Fruit fly (Drosophila melanogaster) whole organism, larva: ENCODE measurements around the gene TkR99D.
"Not testable (repeated sequence)": the region's sequence is repeated elsewhere in the genome, so short reads cannot be mapped to it uniquely, and the experiment has no call there.

ENCODE experiments used
- noc ChIP-seq: fragments of 200-800 bp; sonication (Bioruptor generic); optimal IDR thresholded peaks from 3 replicates; lab custom pipeline; 2019; ENCODE audit warnings: missing biosample characterization, mild to moderate bottlenecking, missing genetic modification characterization, moderate library complexity

Gene TkR99D

dm6 chr3R:29983886-29984285, 14.6 kb upstream of the TkR99D start:
- TF ChIP-seq noc = no peak

DNA sequence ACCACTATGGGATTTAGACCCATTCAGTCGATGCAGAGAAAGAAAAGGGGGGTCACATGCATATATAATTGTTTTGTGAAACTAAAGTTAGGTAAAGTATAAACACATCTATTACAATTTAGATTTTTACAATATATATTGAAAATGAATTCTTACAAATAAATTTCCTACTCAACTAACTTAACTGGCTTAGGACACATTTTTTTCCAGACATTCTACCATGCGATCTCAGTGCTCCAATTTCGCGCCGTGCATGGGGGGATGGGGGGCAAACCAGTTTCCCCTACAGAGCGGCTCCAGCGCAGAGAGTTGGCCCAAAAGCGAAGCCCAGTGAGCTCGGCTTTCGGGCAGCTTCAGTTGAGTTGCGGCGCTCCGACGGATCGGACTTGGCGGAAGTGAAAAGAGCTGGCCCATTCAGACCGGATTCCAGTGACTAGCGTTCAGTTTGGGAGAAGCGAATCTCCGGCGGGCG, 13.9 kb upstream of the TkR99D start, which contains the start of gene CG7896:
TSS of gene CG7896 (plus strand) at position 354 of the 472 bp plus-strand sequence.
- TF ChIP-seq noc = peak; percentile 75

dm6 chr3R:29982027-29982426, 12.8 kb upstream of the TkR99D start:
- TF ChIP-seq noc = no peak

DNA sequence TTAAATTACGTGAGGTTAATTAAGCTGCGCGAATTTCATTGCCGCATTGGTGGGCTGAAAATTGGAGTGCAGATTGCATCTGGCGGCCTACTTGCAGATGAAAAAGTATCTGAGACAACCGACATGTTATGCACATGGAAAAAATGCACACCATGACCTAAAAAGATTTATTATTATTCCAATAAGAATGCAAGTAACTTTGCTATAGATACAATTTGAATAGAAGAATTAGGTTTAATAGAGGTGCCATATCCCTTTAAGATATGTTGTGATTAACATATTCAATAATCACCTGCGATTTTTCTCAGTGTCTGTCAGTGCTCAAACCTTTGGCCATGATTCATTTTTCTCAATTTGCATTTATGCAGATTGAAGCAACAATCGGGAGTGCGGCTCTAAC, 12.2 kb upstream of the TkR99D start:
- TF ChIP-seq noc = no peak

DNA sequence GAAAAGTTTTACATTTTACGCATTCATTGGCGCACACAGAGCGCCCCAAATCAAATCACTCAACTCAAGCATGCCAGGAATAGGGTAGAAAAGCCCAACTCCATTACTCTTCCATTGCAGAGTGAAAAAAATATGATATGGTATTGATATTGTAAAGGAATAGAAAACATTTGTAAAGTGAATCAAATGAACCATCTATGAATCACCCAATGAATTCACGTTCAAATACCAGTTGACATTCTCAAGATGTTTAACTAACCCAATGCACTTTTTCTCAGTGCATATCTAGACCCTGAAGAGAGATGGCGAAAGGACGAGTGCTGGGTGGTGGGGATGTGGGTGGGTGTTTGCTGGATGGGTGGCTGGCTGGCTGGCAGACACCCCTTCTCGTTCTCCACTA, 9.3 kb upstream of the TkR99D start:
- TF ChIP-seq noc = no peak

dm6 chr3R:29963102-29963501, 6.1 kb downstream of the TkR99D start:
- TF ChIP-seq noc = no peak

- TF ChIP-seq noc = no peak
Measured at dm6 chr3R:29959329-29959728, 9.9 kb downstream of the TkR99D start.

DNA sequence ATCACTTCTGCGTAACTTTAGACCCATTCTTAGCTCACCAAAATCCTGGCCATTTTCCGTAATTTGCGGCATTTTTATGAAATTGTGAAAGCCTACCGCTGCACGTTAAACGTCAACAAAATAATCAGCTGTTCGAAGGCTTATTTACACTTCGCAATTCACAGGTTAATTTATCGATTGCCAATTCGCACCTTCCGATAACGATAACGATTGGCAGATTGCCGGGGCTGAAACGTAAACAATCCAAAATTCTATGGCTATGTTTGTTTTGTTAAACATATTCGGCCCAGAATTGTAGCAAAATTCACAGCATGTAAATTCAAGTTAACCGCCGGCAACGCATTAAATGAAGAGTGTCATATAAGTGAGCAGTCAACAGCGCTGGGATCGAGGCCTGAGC, 33.5 kb downstream of the TkR99D start, which contains the start of the genes eIF2Balpha and Vps13B:
TSS of gene eIF2Balpha (minus strand) at position 133 of the 400 bp plus-strand sequence.
TSS of gene Vps13B (plus strand) at position 223 of the 400 bp plus-strand sequence.
- no peak for TF ChIP-seq noc

DNA sequence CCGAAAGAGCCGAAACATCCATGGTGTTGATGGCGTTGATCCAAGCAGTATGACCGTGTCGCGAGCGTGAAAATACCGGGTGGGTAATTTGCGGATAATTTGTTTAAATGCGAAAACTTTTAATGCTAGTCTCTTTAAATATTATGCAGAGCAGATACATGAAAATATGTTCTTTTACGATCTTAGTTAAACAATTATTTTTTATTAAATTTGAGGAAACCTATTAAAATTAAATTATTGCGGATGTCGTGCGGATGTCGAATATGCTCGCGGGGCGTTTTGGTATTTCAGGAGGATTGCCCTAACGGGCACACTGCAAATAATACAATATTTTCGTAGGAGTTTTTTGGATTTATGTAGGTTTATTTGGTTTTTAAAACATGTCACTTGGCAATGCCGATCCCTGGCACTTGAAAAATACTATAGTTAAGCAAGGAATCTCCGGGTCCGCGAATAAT, 36.2 kb downstream of the TkR99D start, which contains the start of the genes Cog7, CG42557 and CG42558:
TSS of gene Cog7 (minus strand) at position 51 of the 458 bp plus-strand sequence.
TSS of gene CG42557 (plus strand) at position 281 of the 458 bp plus-strand sequence.
TSS of gene CG42558 (plus strand) at position 281 of the 458 bp plus-strand sequence.
- TF ChIP-seq noc = no peak

DNA sequence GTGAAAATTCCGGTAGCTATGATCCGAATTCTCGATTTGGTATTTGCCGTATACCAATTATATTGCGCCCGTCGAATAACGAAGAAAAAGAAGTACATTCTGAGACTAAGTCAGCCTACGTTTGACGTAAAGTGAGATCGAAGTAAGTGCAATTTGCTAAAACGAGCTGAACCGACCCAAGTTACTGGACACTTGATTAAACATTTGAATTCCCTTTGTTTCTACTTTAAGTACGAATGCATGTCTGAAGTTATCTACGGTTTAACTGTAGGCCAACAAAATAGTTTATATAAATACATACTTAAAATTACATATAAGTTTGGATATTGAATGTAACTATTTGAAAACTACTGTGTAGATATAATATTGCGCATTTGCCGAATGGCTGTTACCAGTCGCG, 39.0 kb downstream of the TkR99D start, which contains the start of gene alpha-Man-Ic:
TSS of gene alpha-Man-Ic (minus strand) at position 101 of the 400 bp plus-strand sequence.
- TF ChIP-seq noc = no peak

dm6 chr3R:29926955-29927354, 42.3 kb downstream of the TkR99D start, which contains the start of gene CG15522:
Gene CG15522 (plus strand): TSS chr3R:29927255.
- TF ChIP-seq noc = no peak

- TF ChIP-seq noc = peak; percentile 42
Measured at dm6 chr3R:29926089-29926488, 43.2 kb downstream of the TkR99D start, which contains the start of gene Jon99Ci. Gene Jon99Ci (minus strand): TSS chr3R:29926189.

- peak; percentile 87 for TF ChIP-seq noc
Measured at dm6 chr3R:29924515-29924914, 44.7 kb downstream of the TkR99D start, which contains the start of gene Jon99Cii. Gene Jon99Cii (minus strand): TSS chr3R:29924615.

DNA sequence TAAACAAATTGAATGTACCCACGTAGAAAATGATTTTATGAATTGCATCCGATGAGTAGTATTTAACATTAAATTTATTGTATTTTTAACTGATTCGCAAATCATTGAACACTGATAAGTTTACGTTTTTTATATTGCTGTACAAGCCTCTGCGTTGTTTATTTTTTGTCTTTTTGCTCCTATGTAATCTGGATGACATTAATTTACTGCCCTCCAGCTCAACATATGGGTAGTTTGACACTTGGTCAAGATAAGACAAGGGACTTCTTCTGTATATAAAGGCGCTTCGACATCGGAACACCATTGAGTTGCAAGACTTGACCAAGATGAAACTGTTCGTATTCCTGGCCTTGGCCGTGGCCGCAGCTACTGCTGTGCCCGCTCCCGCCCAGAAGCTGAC, 47.3 kb downstream of the TkR99D start, which contains the start of gene Jon99Ciii:
TSS of gene Jon99Ciii (plus strand) at position 301 of the 400 bp plus-strand sequence.
- TF ChIP-seq noc = not testable (repeated sequence)

dm6 chr3R:29920189-29920588, 49.1 kb downstream of the TkR99D start, which contains the start of gene trp:
Gene trp (minus strand): TSS chr3R:29920289.
- TF ChIP-seq noc = no peak

- TF ChIP-seq noc = no peak
Measured at dm6 chr3R:29914246-29914645, 55.0 kb downstream of the TkR99D start, which contains the start of gene Capa. Gene Capa (minus strand): TSS chr3R:29914346.

DNA sequence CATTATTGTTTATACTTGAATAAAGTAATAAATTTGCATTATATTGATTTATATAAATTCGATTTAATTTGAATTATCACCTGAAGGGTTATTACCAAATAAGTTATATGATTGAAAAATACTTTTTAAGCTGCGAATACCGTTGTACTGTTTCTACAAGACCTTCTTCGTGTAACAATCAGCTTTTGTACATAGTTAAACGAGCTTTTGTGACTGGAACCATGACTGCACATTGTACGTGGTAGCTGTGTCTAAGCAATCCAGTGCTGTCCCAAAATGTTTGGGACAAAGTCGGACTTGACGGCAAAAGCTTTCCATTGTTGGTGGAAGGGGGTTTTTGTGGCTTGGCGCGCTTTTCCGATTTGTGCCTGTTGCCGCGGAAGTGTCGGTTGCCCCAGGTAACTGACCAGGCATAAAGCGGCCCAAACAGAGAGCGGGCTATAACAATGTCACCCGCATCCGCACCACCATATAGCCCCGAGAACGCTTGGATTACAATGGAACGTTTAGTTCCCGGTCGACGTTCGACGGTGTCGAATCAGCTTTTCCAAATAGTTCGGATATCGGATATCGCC, 61.6 kb downstream of the TkR99D start, which contains the start of gene CG31036:
TSS of gene CG31036 (plus strand) at position 507 of the 575 bp plus-strand sequence.
- TF ChIP-seq noc = no peak
